Worm (Caenorhabditis elegans) whole organism, L2 larva: Measurements from ENCODE around the gene frpr-3.
A peak's percentile ranks its signal among the peaks of the same experiment; 100 is the strongest.

Experiments
- C34F6.9 ChIP-seq: fragments of 150-350 bp; optimal IDR thresholded peaks from 2 replicates; lab custom pipeline; 2014; ENCODE audit warnings: missing biosample characterization, missing genetic modification characterization
- F13H6.1 ChIP-seq: sonication (generic microtip); optimal IDR thresholded peaks from 2 replicates; lab custom pipeline; 2016; ENCODE audit warnings: missing genetic modification characterization, missing compliant biosample characterization
- R02D3.7 ChIP-seq: fragments of 150-350 bp; optimal IDR thresholded peaks from 2 replicates; lab custom pipeline; 2014; ENCODE audit warnings: missing biosample characterization, missing genetic modification characterization
- Y55F3AM.14 ChIP-seq: fragments of 200-800 bp; sonication (Bioruptor generic); optimal IDR thresholded peaks from 2 replicates; lab custom pipeline; 2018; ENCODE audit warnings: mild to moderate bottlenecking, missing genetic modification characterization, missing compliant biosample characterization
- ZK546.5 ChIP-seq: sonication (generic microtip); optimal IDR thresholded peaks from 2 replicates; lab custom pipeline; 2017; ENCODE audit warnings: missing biosample characterization, missing genetic modification characterization
- alr-1 ChIP-seq: fragments of 150-350 bp; optimal IDR thresholded peaks from 2 replicates; lab custom pipeline; 2014; ENCODE audit warnings: missing biosample characterization, missing genetic modification characterization
- aly-2 ChIP-seq: fragments of 150-350 bp; optimal IDR thresholded peaks from 2 replicates; lab custom pipeline; 2014; ENCODE audit warnings: missing biosample characterization, missing genetic modification characterization
- ama-1 ChIP-seq: fragments of 150-350 bp; optimal IDR thresholded peaks from 2 replicates; lab custom pipeline; 2018; ENCODE audit warnings: inconsistent platforms
- blmp-1 ChIP-seq: sonication (generic microtip); optimal IDR thresholded peaks from 2 replicates; lab custom pipeline; 2017; ENCODE audit warnings: missing genetic modification characterization, mild to moderate bottlenecking, missing compliant biosample characterization, antibody characterized with exemption, moderate library complexity; ENCODE audit not compliant: insufficient read depth
- ceh-16 ChIP-seq: fragments of 150-350 bp; optimal IDR thresholded peaks from 2 replicates; lab custom pipeline; 2014; ENCODE audit warnings: missing biosample characterization, missing genetic modification characterization
- ceh-82 ChIP-seq: fragments of 150-350 bp; optimal IDR thresholded peaks from 2 replicates; lab custom pipeline; 2014; ENCODE audit warnings: missing biosample characterization, missing genetic modification characterization
- crh-2 ChIP-seq: sonication (generic microtip); optimal IDR thresholded peaks from 2 replicates; lab custom pipeline; 2017; ENCODE audit warnings: missing biosample characterization, missing genetic modification characterization
- dmd-4 ChIP-seq: sonication (generic microtip); optimal IDR thresholded peaks from 2 replicates; lab custom pipeline; 2017; ENCODE audit warnings: missing biosample characterization, missing genetic modification characterization
- egl-27 ChIP-seq: sonication (generic microtip); optimal IDR thresholded peaks from 3 replicates; lab custom pipeline; 2017; ENCODE audit warnings: missing biosample characterization, missing genetic modification reagents, missing genetic modification characterization
- elt-1 ChIP-seq: fragments of 150-350 bp; optimal IDR thresholded peaks from 2 replicates; lab custom pipeline; 2014; ENCODE audit warnings: missing biosample characterization, missing genetic modification characterization
- elt-3 ChIP-seq: sonication (generic microtip); optimal IDR thresholded peaks from 2 replicates; lab custom pipeline; 2017; ENCODE audit warnings: missing biosample characterization, missing genetic modification characterization
- fos-1 ChIP-seq: fragments of 150-350 bp; optimal IDR thresholded peaks from 2 replicates; lab custom pipeline; 2014; ENCODE audit warnings: missing biosample characterization, missing genetic modification characterization
- gmeb-1 ChIP-seq: fragments of 150-350 bp; optimal IDR thresholded peaks from 2 replicates; lab custom pipeline; 2014; ENCODE audit warnings: missing biosample characterization, missing genetic modification characterization
- lin-11 ChIP-seq: fragments of 150-350 bp; sonication (generic microtip); optimal IDR thresholded peaks from 2 replicates; lab custom pipeline; 2014; ENCODE audit warnings: missing biosample characterization, missing genetic modification characterization, inconsistent platforms, mixed read lengths
- lin-13 ChIP-seq: fragments of 150-350 bp; optimal IDR thresholded peaks from 2 replicates; lab custom pipeline; 2014; ENCODE audit warnings: missing biosample characterization, missing genetic modification reagents, missing genetic modification characterization
- lin-39 ChIP-seq: fragments of 150-350 bp; optimal IDR thresholded peaks from 2 replicates; lab custom pipeline; 2014; ENCODE audit warnings: missing biosample characterization, missing genetic modification reagents, missing genetic modification characterization
- lsy-2 ChIP-seq, 2 experiments: fragments of 150-350 bp in 1 of 2; sonication (generic microtip) in 1 of 2; optimal IDR thresholded peaks; 2 replicates each; lab custom pipeline; 2014 to 2017; ENCODE audit warnings: missing biosample characterization in 2 of 2, missing genetic modification characterization in 2 of 2
- mab-5 ChIP-seq: fragments of 150-350 bp; optimal IDR thresholded peaks from 2 replicates; lab custom pipeline; 2014; ENCODE audit warnings: missing biosample characterization, missing genetic modification characterization
- mbf-1 ChIP-seq: sonication (generic microtip); optimal IDR thresholded peaks from 2 replicates; lab custom pipeline; 2017; ENCODE audit warnings: missing biosample characterization, missing genetic modification characterization
- mdl-1 ChIP-seq, 2 experiments: fragments of 150-350 bp in 1 of 2; sonication (generic microtip) in 1 of 2; optimal IDR thresholded peaks; 2 replicates each; lab custom pipeline; 2017; ENCODE audit warnings: missing biosample characterization in 2 of 2, missing genetic modification characterization in 2 of 2
- nhr-10 ChIP-seq: sonication (generic microtip); optimal IDR thresholded peaks from 2 replicates; lab custom pipeline; 2017; ENCODE audit warnings: missing biosample characterization, missing genetic modification characterization
- nhr-11 ChIP-seq: fragments of 150-350 bp; optimal IDR thresholded peaks from 2 replicates; lab custom pipeline; 2014; ENCODE audit warnings: missing biosample characterization, missing genetic modification characterization
- nhr-12 ChIP-seq: fragments of 150-350 bp; optimal IDR thresholded peaks from 2 replicates; lab custom pipeline; 2014; ENCODE audit warnings: missing biosample characterization, missing genetic modification characterization
- nhr-129 ChIP-seq: fragments of 150-350 bp; optimal IDR thresholded peaks from 2 replicates; lab custom pipeline; 2014; ENCODE audit warnings: missing biosample characterization, missing genetic modification characterization
- nhr-21 ChIP-seq: fragments of 150-350 bp; optimal IDR thresholded peaks from 2 replicates; lab custom pipeline; 2014; ENCODE audit warnings: missing biosample characterization, missing genetic modification characterization
- nhr-23 ChIP-seq: fragments of 150-350 bp; optimal IDR thresholded peaks from 2 replicates; lab custom pipeline; 2014; ENCODE audit warnings: missing biosample characterization, missing genetic modification reagents, missing genetic modification characterization
- nhr-237 ChIP-seq: fragments of 150-350 bp; optimal IDR thresholded peaks from 2 replicates; lab custom pipeline; 2014; ENCODE audit warnings: missing biosample characterization, missing genetic modification characterization
- nhr-25 ChIP-seq: fragments of 150-350 bp; sonication (generic microtip); optimal IDR thresholded peaks from 3 replicates; lab custom pipeline; 2014; ENCODE audit warnings: missing biosample characterization, missing genetic modification characterization
- nhr-6 ChIP-seq: fragments of 150-350 bp; optimal IDR thresholded peaks from 2 replicates; lab custom pipeline; 2014; ENCODE audit warnings: missing biosample characterization, missing genetic modification characterization
- nhr-77 ChIP-seq: fragments of 150-350 bp; optimal IDR thresholded peaks from 2 replicates; lab custom pipeline; 2014; ENCODE audit warnings: missing biosample characterization, missing genetic modification characterization
- peb-1 ChIP-seq: fragments of 150-350 bp; optimal IDR thresholded peaks from 2 replicates; lab custom pipeline; 2014; ENCODE audit warnings: missing biosample characterization, missing genetic modification characterization
- sem-4 ChIP-seq: fragments of 150-350 bp; optimal IDR thresholded peaks from 2 replicates; lab custom pipeline; 2014; ENCODE audit warnings: missing biosample characterization, missing genetic modification reagents, missing genetic modification characterization
- skn-1 ChIP-seq: sonication (generic microtip); optimal IDR thresholded peaks from 2 replicates; lab custom pipeline; 2017; ENCODE audit warnings: missing biosample characterization, missing genetic modification characterization
- sma-3 ChIP-seq: sonication (generic microtip); optimal IDR thresholded peaks from 2 replicates; lab custom pipeline; 2016; ENCODE audit warnings: missing genetic modification reagents, missing genetic modification characterization, missing compliant biosample characterization
- sma-9 ChIP-seq, 2 experiments: fragments of 150-350 bp in 1 of 2; sonication (generic microtip) in 1 of 2; optimal IDR thresholded peaks; 2 replicates each; lab custom pipeline; 2014 to 2016; ENCODE audit warnings: missing genetic modification characterization in 2 of 2, mild to moderate bottlenecking in 1 of 2, missing biosample characterization in 1 of 2, missing compliant biosample characterization in 1 of 2, missing genetic modification reagents in 1 of 2, moderate library complexity in 1 of 2
- snpc-4 ChIP-seq: fragments of 150-350 bp; optimal IDR thresholded peaks from 2 replicates; lab custom pipeline; 2014; ENCODE audit warnings: missing biosample characterization, missing genetic modification characterization
- unc-39 ChIP-seq: fragments of 150-350 bp; optimal IDR thresholded peaks from 2 replicates; lab custom pipeline; 2014; ENCODE audit warnings: missing biosample characterization, missing genetic modification characterization
- unc-55 ChIP-seq: fragments of 150-350 bp; sonication (generic microtip); optimal IDR thresholded peaks from 3 replicates; lab custom pipeline; 2014; ENCODE audit warnings: missing biosample characterization, missing genetic modification reagents, missing genetic modification characterization
- unc-62 ChIP-seq: fragments of 150-350 bp; optimal IDR thresholded peaks from 2 replicates; lab custom pipeline; 2014; ENCODE audit warnings: missing biosample characterization, missing genetic modification reagents, missing genetic modification characterization
- zag-1 ChIP-seq: fragments of 150-350 bp; optimal IDR thresholded peaks from 2 replicates; lab custom pipeline; 2014; ENCODE audit warnings: missing biosample characterization, missing genetic modification characterization
- ztf-1 ChIP-seq: fragments of 200-800 bp; sonication (Bioruptor generic); conservative IDR thresholded peaks from 2 replicates; pipeline ENCODE4 v1.3.6; 2022; ENCODE audit warnings: missing genetic modification characterization, missing compliant biosample characterization
- ztf-11 ChIP-seq: sonication (generic microtip); optimal IDR thresholded peaks from 2 replicates; lab custom pipeline; 2017; ENCODE audit warnings: missing biosample characterization, missing genetic modification characterization
- ztf-4 ChIP-seq: fragments of 150-350 bp; optimal IDR thresholded peaks from 2 replicates; lab custom pipeline; 2014; ENCODE audit warnings: missing biosample characterization, missing genetic modification characterization

The frpr-3 gene

DNA sequence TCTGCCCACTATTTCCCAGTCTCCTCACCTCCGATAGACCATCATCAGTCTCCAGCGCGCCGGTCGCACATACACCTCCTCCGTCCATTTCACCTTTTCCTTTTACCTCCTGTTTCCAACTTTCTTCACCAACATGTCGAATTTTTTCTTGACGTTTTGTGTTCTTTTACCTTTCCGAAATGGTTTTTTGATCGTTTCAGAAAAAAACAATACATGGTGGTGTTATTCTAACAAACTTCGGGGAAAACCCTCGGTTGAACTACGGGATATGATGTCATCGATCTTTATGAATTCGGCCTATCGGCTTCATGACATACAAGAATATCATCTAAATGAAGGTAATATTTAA is 42.4 kb upstream of the frpr-3 start, which contains the start of gene Y97E10C.1:
Gene Y97E10C.1, plus strand, starts transcription at position 201 of the 349 bp plus-strand sequence.
- no peak for TF ChIP-seq nhr-237
- no peak for TF ChIP-seq unc-39 (tag; lab: Kevin White, UChicago)
- no peak for TF ChIP-seq lin-39 (tag; lab: Kevin White, UChicago)
- no peak for TF ChIP-seq alr-1 (tag; lab: Kevin White, UChicago)
- TF ChIP-seq unc-55 (GFP tag; lab: Kevin White, UChicago), result no peak

DNA sequence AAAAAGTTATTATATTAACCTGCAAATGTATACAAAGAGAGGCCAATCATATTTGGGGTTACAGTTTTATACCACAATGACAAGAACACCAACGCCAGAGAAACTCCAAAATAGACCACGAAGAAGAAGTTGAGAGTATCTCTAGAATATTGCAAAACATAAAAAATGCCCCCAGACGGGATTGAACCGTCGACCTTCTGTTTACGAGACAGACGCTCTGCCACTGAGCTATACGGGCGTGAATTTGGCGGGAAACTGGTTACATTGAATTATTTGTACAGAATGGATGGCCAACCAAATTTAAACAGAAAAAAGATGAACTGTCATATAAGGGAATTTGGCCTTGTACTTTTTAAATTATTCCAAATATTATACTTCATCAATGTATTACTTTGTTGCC is 40.6 kb upstream of the frpr-3 start:
- TF ChIP-seq lin-39 (tag; lab: Kevin White, UChicago) (no peak), egl-27 (tag; lab: Kevin White, UChicago) (no peak), gmeb-1 (tag; lab: Kevin White, UChicago) (peak; percentile 42), ceh-82 (tag; lab: Kevin White, UChicago) (no peak), snpc-4 (tag; lab: Kevin White, UChicago) (no peak), nhr-25 (tag; lab: Kevin White, UChicago) (peak; percentile 46), nhr-10 (tag; lab: Kevin White, UChicago) (no peak), aly-2 (tag; lab: Kevin White, UChicago) (no peak), C34F6.9 (tag; lab: Kevin White, UChicago) (peak; percentile 15), ama-1 (lab: Kevin White, UChicago) (peak; percentile 61), nhr-6 (peak; percentile 20), sma-9 (GFP tag; optimal IDR thresholded peaks at IDR 0.05; lab: Kevin White, UChicago) (peak; percentile 42), sma-9 (tag; optimal IDR thresholded peaks at IDR 0.05; lab: Kevin White, UChicago) (no peak), elt-3 (no peak), dmd-4 (tag; lab: Kevin White, UChicago) (no peak), ceh-16 (no peak), nhr-11 (tag; lab: Kevin White, UChicago) (no peak), nhr-21 (peak; percentile 49), unc-39 (tag; lab: Kevin White, UChicago) (no peak), F13H6.1 (peak; percentile 68), ztf-4 (peak; percentile 63), R02D3.7 (tag; lab: Kevin White, UChicago) (no peak), lsy-2 (tag; optimal IDR thresholded peaks at IDR 0.05; lab: Kevin White, UChicago) (peak in 1 of 2 experiments; percentile 52), sem-4 (tag; lab: Kevin White, UChicago) (peak; percentile 19), crh-2 (peak; percentile 68), nhr-77 (no peak), ZK546.5 (tag; lab: Kevin White, UChicago) (no peak), sma-3 (GFP tag; lab: Kevin White, UChicago) (peak; percentile 57), lin-11 (tag; lab: Kevin White, UChicago) (no peak), unc-62 (GFP tag; lab: Kevin White, UChicago) (no peak), ztf-11 (tag; lab: Kevin White, UChicago) (no peak), nhr-12 (tag; lab: Kevin White, UChicago) (no peak), ztf-1 (GFP tag; lab: Robert Waterston, UW) (no peak), nhr-23 (tag; lab: Kevin White, UChicago) (no peak), nhr-237 (no peak), alr-1 (tag; lab: Kevin White, UChicago) (no peak), mdl-1 (tag; optimal IDR thresholded peaks at IDR 0.05; lab: Kevin White, UChicago) (no peak), elt-1 (no peak), unc-55 (GFP tag; lab: Kevin White, UChicago) (peak; percentile 24), peb-1 (no peak), mab-5 (no peak), Y55F3AM.14 (GFP tag; lab: Kevin White, UChicago) (peak; percentile 57), fos-1 (tag; lab: Kevin White, UChicago) (peak; percentile 63), blmp-1 (no peak), lin-13 (GFP tag; lab: Kevin White, UChicago) (peak; percentile 44), zag-1 (tag; lab: Kevin White, UChicago) (no peak), skn-1 (tag; lab: Kevin White, UChicago) (no peak), mbf-1 (tag; lab: Kevin White, UChicago) (no peak), nhr-129 (peak; percentile 67)
- TF ChIP-seq, all 48 proteins: peak for 18
